Fruit fly (Drosophila melanogaster) whole organism, pupa: ENCODE data around the gene KP78a.
A peak's percentile ranks its signal among the peaks of the same experiment; 100 is the strongest.

Experiments
- CG10348 ChIP-seq: fragments of 200-800 bp; sonication (Bioruptor generic); IDR thresholded peaks from 2 replicates; pipeline ENCODE4 v1.3.6; 2022; ENCODE audit warnings: missing biosample characterization, missing genetic modification characterization
- CG12605 ChIP-seq: fragments of 200-800 bp; sonication (Bioruptor generic); IDR thresholded peaks from 2 replicates; pipeline ENCODE4 v1.3.6; 2022; ENCODE audit warnings: missing biosample characterization, missing genetic modification characterization
- CG13204 ChIP-seq: fragments of 200-800 bp; sonication (Bioruptor generic); optimal IDR thresholded peaks from 2 replicates; lab custom pipeline; 2018; ENCODE audit warnings: missing biosample characterization, mild to moderate bottlenecking, missing genetic modification characterization, moderate library complexity
- CG14655 ChIP-seq: fragments of 200-800 bp; sonication (Bioruptor generic); optimal IDR thresholded peaks from 3 replicates; lab custom pipeline; 2017; ENCODE audit warnings: mild to moderate bottlenecking, missing biosample characterization, missing genetic modification reagents, missing genetic modification characterization
- CG15710 ChIP-seq: fragments of 200-800 bp; sonication (Bioruptor generic); optimal IDR thresholded peaks from 2 replicates; lab custom pipeline; 2018; ENCODE audit warnings: missing biosample characterization, mild to moderate bottlenecking, missing genetic modification characterization, moderate library complexity
- CG17806 ChIP-seq: fragments of 200-800 bp; sonication (Bioruptor generic); optimal IDR thresholded peaks from 2 replicates; lab custom pipeline; 2018; ENCODE audit warnings: missing biosample characterization, mild to moderate bottlenecking, missing genetic modification characterization, moderate library complexity
- CG32121 ChIP-seq: fragments of 200-800 bp; sonication (Bioruptor generic); IDR thresholded peaks from 2 replicates; pipeline ENCODE4 v1.3.6; 2022; ENCODE audit warnings: missing biosample characterization, missing genetic modification characterization
- CG34367 ChIP-seq: fragments of 200-800 bp; sonication (Bioruptor generic); optimal IDR thresholded peaks from 2 replicates; lab custom pipeline; 2018; ENCODE audit warnings: missing biosample characterization, mild to moderate bottlenecking, missing genetic modification characterization
- CG4496 ChIP-seq: fragments of 200-800 bp; sonication (Bioruptor generic); IDR thresholded peaks from 3 replicates; pipeline ENCODE4 v1.3.6; 2022; ENCODE audit warnings: missing biosample characterization, missing genetic modification characterization
- CG8159 ChIP-seq: fragments of 200-800 bp; sonication (Bioruptor generic); optimal IDR thresholded peaks from 3 replicates; lab custom pipeline; 2018; ENCODE audit warnings: missing biosample characterization, mild to moderate bottlenecking, missing genetic modification characterization, moderate library complexity
- CG8301 ChIP-seq: fragments of 200-800 bp; sonication (Bioruptor generic); optimal IDR thresholded peaks from 2 replicates; lab custom pipeline; 2018; ENCODE audit warnings: missing biosample characterization, mild to moderate bottlenecking, missing genetic modification characterization
- CG9948 ChIP-seq: fragments of 200-800 bp; sonication (Bioruptor generic); optimal IDR thresholded peaks from 2 replicates; lab custom pipeline; 2018; ENCODE audit warnings: missing biosample characterization, mild to moderate bottlenecking, missing genetic modification characterization, moderate library complexity
- D1 ChIP-seq: fragments of 200-800 bp; sonication (Bioruptor generic); optimal IDR thresholded peaks from 2 replicates; lab custom pipeline; 2018; ENCODE audit warnings: missing biosample characterization, mild to moderate bottlenecking, missing genetic modification characterization, moderate library complexity
- EcR ChIP-seq: fragments of 200-800 bp; sonication (Bioruptor generic); optimal IDR thresholded peaks from 3 replicates; lab custom pipeline; 2019; ENCODE audit warnings: missing biosample characterization, missing genetic modification characterization, mild to moderate bottlenecking, moderate library complexity, missing genetic modification reagents
- Ets98B ChIP-seq: fragments of 200-800 bp; sonication (Bioruptor generic); IDR thresholded peaks from 2 replicates; pipeline ENCODE4 v1.3.6; 2022; ENCODE audit warnings: missing biosample characterization, missing genetic modification characterization
- Pif1A ChIP-seq: fragments of 200-800 bp; sonication (Bioruptor generic); optimal IDR thresholded peaks from 3 replicates; lab custom pipeline; 2016; ENCODE audit warnings: missing biosample characterization, missing genetic modification characterization
- Pif1B ChIP-seq: fragments of 200-800 bp; sonication (Bioruptor generic); optimal IDR thresholded peaks from 3 replicates; lab custom pipeline; 2016; ENCODE audit warnings: missing biosample characterization, missing genetic modification characterization
- Snoo ChIP-seq: fragments of 200-800 bp; sonication (Bioruptor generic); optimal IDR thresholded peaks from 3 replicates; lab custom pipeline; 2017; ENCODE audit warnings: missing biosample characterization, mild to moderate bottlenecking, missing genetic modification characterization, inconsistent platforms
- fd96Ca ChIP-seq: fragments of 200-800 bp; sonication (Bioruptor generic); IDR thresholded peaks from 3 replicates; pipeline ENCODE4 v1.3.6; 2022; ENCODE audit warnings: missing biosample characterization, missing genetic modification characterization
- gl ChIP-seq: fragments of 200-800 bp; sonication (Bioruptor generic); optimal IDR thresholded peaks from 2 replicates; lab custom pipeline; 2018; ENCODE audit warnings: missing biosample characterization, mild to moderate bottlenecking, missing genetic modification characterization
- rn ChIP-seq: fragments of 200-800 bp; sonication (Bioruptor generic); IDR thresholded peaks from 2 replicates; pipeline ENCODE4 v1.3.6; 2022; ENCODE audit warnings: missing biosample characterization, missing genetic modification characterization

KP78a gene

DNA sequence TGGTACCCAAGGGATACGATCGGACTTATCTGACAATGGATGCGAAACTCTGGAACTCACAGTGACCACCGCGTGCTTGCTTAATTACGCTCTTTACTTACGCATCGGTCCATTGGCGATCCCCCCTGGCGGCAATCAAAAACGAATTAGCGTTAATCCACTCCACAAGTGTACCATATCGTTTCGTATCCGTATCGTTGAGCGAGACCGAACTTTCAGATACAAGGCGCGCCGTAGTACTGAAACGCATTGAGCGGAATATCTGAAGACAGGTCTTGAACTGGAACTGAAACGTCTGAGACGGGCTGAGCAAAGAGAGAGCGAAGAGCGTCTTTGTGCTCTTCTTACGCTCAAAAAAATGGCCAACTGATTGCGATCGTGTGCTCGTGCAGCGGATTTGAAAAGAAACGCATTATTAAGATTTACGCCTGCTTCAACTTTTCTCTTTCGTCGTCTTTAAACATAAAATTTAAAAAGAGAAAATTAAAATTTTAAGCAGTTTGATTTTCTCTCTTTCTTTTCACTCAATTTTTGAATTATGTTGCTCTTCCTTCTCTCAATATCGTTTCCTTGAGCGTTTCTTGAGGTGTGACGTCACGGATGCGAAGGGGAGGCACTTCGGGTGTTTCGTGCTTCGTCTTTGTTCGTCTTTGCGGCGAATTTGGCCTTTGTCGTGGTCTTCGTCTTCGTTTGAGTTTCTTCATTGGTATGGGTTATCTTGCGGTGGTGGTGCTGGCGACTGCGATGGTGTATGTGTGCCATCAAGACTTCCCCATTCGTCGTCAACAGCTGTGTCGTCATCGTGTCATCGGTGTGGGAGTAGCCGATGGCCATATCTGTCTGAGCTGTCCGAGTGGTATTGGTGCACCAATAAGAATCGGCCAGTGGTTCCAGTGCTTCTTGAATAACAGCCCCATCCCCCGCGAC lies at the start of gene KP78a, which contains the start of gene KP78b:
KP78a (minus strand) TSS at position 220 of the 927 bp plus-strand sequence.
KP78b (minus strand) TSS at position 220 of the 927 bp plus-strand sequence.
- TF ChIP-seq fd96Ca (GFP tag; lab: Robert Waterston, UW) = 0 out of 3 replicates have a peak, but pooled peaks have one; percentile 20
- TF ChIP-seq CG32121 (GFP tag; lab: Robert Waterston, UW) = no peak
- TF ChIP-seq CG8301 (tag; lab: Kevin White, UChicago) = no peak
- no peak for TF ChIP-seq EcR (GFP tag; lab: Kevin White, UChicago)
- TF ChIP-seq CG8159 = no peak
- no peak for TF ChIP-seq CG14655 (GFP tag; lab: Kevin White, UChicago)
- TF ChIP-seq D1 (tag; lab: Kevin White, UChicago) = no peak
- no peak for TF ChIP-seq CG9948
- no peak for TF ChIP-seq Snoo (tag; lab: Kevin White, UChicago)
- TF ChIP-seq CG34367 (tag; lab: Kevin White, UChicago) = no peak
- TF ChIP-seq Pif1B (GFP tag; lab: Kevin White, UChicago) = peak; percentile 18
- TF ChIP-seq CG17806 = no peak
- TF ChIP-seq Pif1A = no peak
- no peak for TF ChIP-seq CG10348 (GFP tag; lab: Robert Waterston, UW)
- TF ChIP-seq Ets98B = no peak; the same call in 1 of the 2 replicates
- no peak for TF ChIP-seq CG15710
- TF ChIP-seq CG4496 (GFP tag; lab: Robert Waterston, UW) = peak; percentile 25; the same call in 1 of the 3 replicates
- peak; percentile 13; the same call in 1 of the 2 replicates for TF ChIP-seq CG12605 (GFP tag; lab: Robert Waterston, UW)
- TF ChIP-seq CG13204 = no peak
- TF ChIP-seq gl = no peak
- no peak for TF ChIP-seq rn (GFP tag; lab: Robert Waterston, UW)

DNA sequence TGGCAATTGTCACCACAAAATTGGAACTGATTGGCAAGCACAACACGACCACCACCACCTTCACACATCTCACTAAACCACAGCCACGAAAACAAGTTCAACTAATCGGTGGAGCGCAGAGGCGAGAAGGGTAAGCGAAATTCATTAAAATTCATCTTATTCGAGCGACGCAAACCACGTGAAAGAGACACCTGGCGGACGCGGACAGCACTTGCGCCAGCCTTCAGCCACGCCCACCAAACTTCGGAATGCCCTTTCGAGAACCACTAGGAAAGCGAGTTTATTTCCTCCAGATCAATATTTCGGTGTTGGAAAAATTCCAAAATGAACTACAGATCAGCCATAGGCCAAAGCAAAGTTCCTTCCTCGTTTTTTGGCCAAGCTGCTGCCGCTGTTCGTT lies 42.6 kb upstream of the KP78a start:
- no peak for TF ChIP-seq Ets98B
- TF ChIP-seq CG8301 (tag; lab: Kevin White, UChicago) = no peak
- TF ChIP-seq CG4496 (GFP tag; lab: Robert Waterston, UW) = no peak
- no peak for TF ChIP-seq CG34367 (tag; lab: Kevin White, UChicago)
- TF ChIP-seq rn (GFP tag; lab: Robert Waterston, UW) = no peak
- no peak for TF ChIP-seq Pif1B (GFP tag; lab: Kevin White, UChicago)
- no peak for TF ChIP-seq gl
- no peak for TF ChIP-seq Pif1A
- TF ChIP-seq CG10348 (GFP tag; lab: Robert Waterston, UW) = no peak
- TF ChIP-seq CG12605 (GFP tag; lab: Robert Waterston, UW) = no peak
- TF ChIP-seq CG32121 (GFP tag; lab: Robert Waterston, UW) = no peak
- no peak for TF ChIP-seq EcR (GFP tag; lab: Kevin White, UChicago)
- no peak for TF ChIP-seq fd96Ca (GFP tag; lab: Robert Waterston, UW)
- no peak for TF ChIP-seq Snoo (tag; lab: Kevin White, UChicago)
- no peak for TF ChIP-seq CG15710
- no peak for TF ChIP-seq CG17806
- no peak for TF ChIP-seq CG14655 (GFP tag; lab: Kevin White, UChicago)

DNA sequence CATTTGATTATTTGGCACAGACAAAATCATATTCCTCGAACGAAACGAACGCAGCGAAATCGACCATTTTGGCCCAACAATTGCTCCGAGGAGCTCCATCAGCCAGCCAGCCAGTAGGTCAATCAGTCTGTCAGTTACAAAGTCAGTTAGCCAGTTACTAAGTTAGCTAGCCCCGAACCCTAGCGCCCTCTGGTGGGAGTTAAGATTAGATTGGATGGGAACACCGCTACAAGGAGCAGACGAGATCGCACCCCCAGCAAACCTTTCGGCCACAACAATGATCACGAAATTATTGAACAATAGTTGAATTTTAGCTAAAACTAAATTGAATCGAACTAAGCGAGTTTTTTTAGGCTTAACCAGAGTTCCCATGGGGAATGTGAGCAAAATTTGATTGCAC lies 41.0 kb upstream of the KP78a start:
- TF ChIP-seq fd96Ca (GFP tag; lab: Robert Waterston, UW) = no peak
- no peak for TF ChIP-seq CG10348 (GFP tag; lab: Robert Waterston, UW)
- no peak for TF ChIP-seq CG9948
- no peak for TF ChIP-seq CG15710
- no peak for TF ChIP-seq rn (GFP tag; lab: Robert Waterston, UW)
- no peak for TF ChIP-seq Snoo (tag; lab: Kevin White, UChicago)
- TF ChIP-seq CG34367 (tag; lab: Kevin White, UChicago) = no peak
- TF ChIP-seq CG32121 (GFP tag; lab: Robert Waterston, UW) = no peak
- TF ChIP-seq CG14655 (GFP tag; lab: Kevin White, UChicago) = no peak
- no peak for TF ChIP-seq Pif1A

DNA sequence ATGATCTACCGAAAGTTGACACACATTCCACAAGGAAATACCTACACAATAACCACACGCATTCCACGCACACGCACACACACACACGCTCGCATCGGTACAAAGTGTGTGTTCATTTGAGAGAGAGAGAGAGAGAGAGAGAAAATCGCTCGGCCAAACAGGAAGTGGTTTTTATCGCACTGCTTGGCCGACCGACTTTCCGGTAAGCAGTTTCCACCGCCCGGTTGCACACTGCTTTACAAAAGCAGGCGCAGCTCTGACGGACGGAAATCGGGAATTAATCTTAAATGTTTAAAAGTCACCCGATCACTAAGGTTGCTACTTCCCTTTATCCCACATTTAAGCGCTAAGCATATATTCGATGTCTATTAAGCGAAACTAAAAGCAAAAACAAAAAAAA lies 39.9 kb upstream of the KP78a start:
- TF ChIP-seq CG12605 (GFP tag; lab: Robert Waterston, UW) (no peak), D1 (tag; lab: Kevin White, UChicago) (no peak), gl (no peak), CG4496 (GFP tag; lab: Robert Waterston, UW) (no peak), Pif1B (GFP tag; lab: Kevin White, UChicago) (no peak), EcR (GFP tag; lab: Kevin White, UChicago) (no peak), CG8159 (no peak), rn (GFP tag; lab: Robert Waterston, UW) (no peak), Pif1A (no peak), CG9948 (no peak), Snoo (tag; lab: Kevin White, UChicago) (no peak), CG17806 (no peak), CG10348 (GFP tag; lab: Robert Waterston, UW) (no peak), CG13204 (no peak), fd96Ca (GFP tag; lab: Robert Waterston, UW) (no peak), Ets98B (no peak), CG34367 (tag; lab: Kevin White, UChicago) (no peak)

DNA sequence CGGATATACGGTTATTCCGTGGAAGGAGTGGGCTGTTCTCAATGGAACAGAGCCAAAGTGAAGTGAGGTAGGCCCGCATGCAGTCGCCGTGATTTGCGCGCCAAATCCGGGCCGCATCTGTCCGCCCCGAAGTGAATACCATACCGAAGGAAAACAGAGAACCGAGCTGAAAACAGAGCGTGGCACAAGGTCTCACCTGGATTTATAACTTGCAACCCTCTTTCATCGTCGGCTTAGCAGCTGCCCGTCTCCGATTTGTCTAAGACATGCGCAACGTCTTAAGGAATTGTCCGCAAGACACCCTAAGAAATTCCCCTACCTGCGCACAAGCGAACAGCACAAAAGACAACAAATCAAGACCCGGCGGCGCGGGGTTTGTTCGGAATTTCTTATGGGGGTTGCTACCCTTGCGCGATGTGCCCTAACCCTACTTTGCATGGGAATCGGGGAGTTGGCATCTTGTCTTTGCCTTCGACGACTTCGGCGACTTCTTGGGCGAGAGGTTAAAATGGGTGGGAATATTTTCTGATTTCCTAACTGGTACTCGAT lies 25.7 kb upstream of the KP78a start:
- TF ChIP-seq EcR (GFP tag; lab: Kevin White, UChicago) = no peak
- TF ChIP-seq CG10348 (GFP tag; lab: Robert Waterston, UW) = no peak
- TF ChIP-seq CG8159 = no peak
- TF ChIP-seq CG8301 (tag; lab: Kevin White, UChicago) = no peak
- TF ChIP-seq CG4496 (GFP tag; lab: Robert Waterston, UW) = no peak
- TF ChIP-seq CG14655 (GFP tag; lab: Kevin White, UChicago) = no peak
- no peak for TF ChIP-seq CG32121 (GFP tag; lab: Robert Waterston, UW)
- no peak for TF ChIP-seq Pif1B (GFP tag; lab: Kevin White, UChicago)
- no peak for TF ChIP-seq Pif1A
- TF ChIP-seq CG13204 = no peak
- no peak for TF ChIP-seq D1 (tag; lab: Kevin White, UChicago)
- no peak for TF ChIP-seq Snoo (tag; lab: Kevin White, UChicago)
- no peak for TF ChIP-seq CG15710
- TF ChIP-seq CG12605 (GFP tag; lab: Robert Waterston, UW) = no peak
- TF ChIP-seq fd96Ca (GFP tag; lab: Robert Waterston, UW) = no peak
- TF ChIP-seq Ets98B = no peak
- no peak for TF ChIP-seq CG34367 (tag; lab: Kevin White, UChicago)
